Fruit fly (Drosophila melanogaster) whole organism, wandering third instar larva: ENCODE measurements around the gene Ts.

ENCODE experiments used
- Abd-B ChIP-seq: fragments of >200 bp; optimal IDR thresholded peaks from 2 replicates; lab custom pipeline; 2017; ENCODE audit warnings: missing biosample characterization, missing genetic modification characterization
- CG32264 ChIP-seq: fragments of 200-800 bp; sonication (Bioruptor generic); optimal IDR thresholded peaks from 2 replicates; lab custom pipeline; 2016; ENCODE audit warnings: missing biosample characterization, missing genetic modification characterization
- CG9705 ChIP-seq: fragments of 200-800 bp; sonication (Bioruptor generic); optimal IDR thresholded peaks from 2 replicates; lab custom pipeline; 2018; ENCODE audit warnings: missing biosample characterization, mild to moderate bottlenecking, missing genetic modification characterization
- CrebA ChIP-seq: fragments of 200-800 bp; sonication (Bioruptor generic); optimal IDR thresholded peaks from 2 replicates; lab custom pipeline; 2016; ENCODE audit warnings: missing biosample characterization, mild to moderate bottlenecking, missing genetic modification characterization, borderline replicate concordance
- Dfd ChIP-seq: fragments of >200 bp; optimal IDR thresholded peaks from 2 replicates; lab custom pipeline; 2017; ENCODE audit warnings: missing biosample characterization, missing genetic modification characterization
- Dif ChIP-seq: fragments of 200-275, 200-300 bp; sonication (Bioruptor generic); optimal IDR thresholded peaks from 2 replicates; lab custom pipeline; 2018; ENCODE audit warnings: missing biosample characterization, missing genetic modification characterization; ENCODE audit not compliant: partially characterized antibody
- GATAd ChIP-seq: sonication (Bioruptor generic); optimal IDR thresholded peaks from 2 replicates; lab custom pipeline; 2016; ENCODE audit warnings: missing biosample characterization, missing genetic modification characterization
- HLH106 ChIP-seq: fragments of 200-800 bp; optimal IDR thresholded peaks from 3 replicates; lab custom pipeline; 2019; ENCODE audit warnings: missing biosample characterization, mild to moderate bottlenecking, missing genetic modification characterization, moderate library complexity
- Hnf4 ChIP-seq: fragments of 200-800 bp; sonication (Bioruptor generic); optimal IDR thresholded peaks from 2 replicates; lab custom pipeline; 2016; ENCODE audit warnings: missing biosample characterization, mild to moderate bottlenecking, missing genetic modification characterization
- Hr78 ChIP-seq: fragments of >200 bp; optimal IDR thresholded peaks from 2 replicates; lab custom pipeline; 2017; ENCODE audit warnings: missing biosample characterization, missing genetic modification characterization
- Jra ChIP-seq: sonication (Bioruptor generic); optimal IDR thresholded peaks from 2 replicates; lab custom pipeline; 2016; ENCODE audit warnings: missing biosample characterization, missing genetic modification characterization
- Mio ChIP-seq: sonication (Bioruptor generic); optimal IDR thresholded peaks from 2 replicates; lab custom pipeline; 2016; ENCODE audit warnings: missing biosample characterization, missing genetic modification characterization
- Myc ChIP-seq: fragments of >200 bp; optimal IDR thresholded peaks from 2 replicates; lab custom pipeline; 2017
- N ChIP-seq: fragments of >200 bp; optimal IDR thresholded peaks from 2 replicates; lab custom pipeline; 2018; ENCODE audit warnings: missing biosample characterization, missing external identifiers, missing genetic modification characterization
- OdsH ChIP-seq: fragments of 200-800 bp; sonication (Bioruptor generic); optimal IDR thresholded peaks from 2 replicates; lab custom pipeline; 2016; ENCODE audit warnings: missing biosample characterization, mild to moderate bottlenecking, missing genetic modification characterization
- Rel ChIP-seq, 2 experiments: fragments of 200-800 bp; sonication (Bioruptor generic) in 1 of 2; optimal IDR thresholded peaks; 2 replicates in 1 of 2; 3 replicates in 1 of 2; lab custom pipeline; 2016 to 2019; ENCODE audit warnings: mild to moderate bottlenecking in 2 of 2, missing biosample characterization in 2 of 2, missing genetic modification characterization in 2 of 2, moderate library complexity in 1 of 2
- Vsx2 ChIP-seq: fragments of 200-300, 225-300 bp; sonication (Bioruptor generic); optimal IDR thresholded peaks from 2 replicates; lab custom pipeline; 2018; ENCODE audit warnings: missing biosample characterization, missing genetic modification characterization; ENCODE audit not compliant: partially characterized antibody
- br ChIP-seq: fragments of 200-800 bp; sonication (Bioruptor generic); optimal IDR thresholded peaks from 2 replicates; lab custom pipeline; 2016; ENCODE audit warnings: missing biosample characterization, missing genetic modification characterization
- brk ChIP-seq: fragments of 200-800 bp; sonication (Bioruptor generic); optimal IDR thresholded peaks from 2 replicates; lab custom pipeline; 2016; ENCODE audit warnings: missing biosample characterization, mild to moderate bottlenecking, missing genetic modification characterization
- dl ChIP-seq, 2 experiments: fragments of 175-275, 200-275 bp in 1 of 2; fragments of 200-275 bp in 1 of 2; sonication (Bioruptor generic); optimal IDR thresholded peaks; lab custom pipeline; 2018; ENCODE audit warnings: mild to moderate bottlenecking in 2 of 2, missing biosample characterization in 2 of 2, missing genetic modification characterization in 2 of 2, moderate library complexity in 2 of 2; ENCODE audit not compliant: partially characterized antibody in 2 of 2, insufficient read depth in 1 of 2
- dmrt93B ChIP-seq: fragments of 200-800 bp; sonication (Bioruptor generic); optimal IDR thresholded peaks from 2 replicates; lab custom pipeline; 2018; ENCODE audit warnings: missing biosample characterization, mild to moderate bottlenecking, missing genetic modification characterization
- dsf ChIP-seq: sonication (Bioruptor generic); optimal IDR thresholded peaks from 2 replicates; lab custom pipeline; 2016; ENCODE audit warnings: missing biosample characterization, missing genetic modification characterization, borderline replicate concordance
- foxo ChIP-seq, 2 experiments: fragments of 200-800 bp; sonication (Bioruptor generic); optimal IDR thresholded peaks; 2 replicates in 1 of 2; 3 replicates in 1 of 2; lab custom pipeline; 2016 to 2017; ENCODE audit warnings: missing biosample characterization in 2 of 2, missing genetic modification characterization in 2 of 2
- fru ChIP-seq: fragments of 200-800 bp; sonication (Bioruptor generic); optimal IDR thresholded peaks from 3 replicates; lab custom pipeline; 2016; ENCODE audit warnings: missing biosample characterization, mild to moderate bottlenecking, missing genetic modification characterization
- h ChIP-seq: fragments of 200-800 bp; sonication (Bioruptor generic); optimal IDR thresholded peaks from 3 replicates; lab custom pipeline; 2016; ENCODE audit warnings: missing biosample characterization, mild to moderate bottlenecking, missing genetic modification characterization
- lola ChIP-seq: fragments of >200 bp; optimal IDR thresholded peaks from 2 replicates; lab custom pipeline; 2017; ENCODE audit warnings: missing biosample characterization, missing genetic modification characterization
- pan ChIP-seq: fragments of >200 bp; optimal IDR thresholded peaks from 2 replicates; lab custom pipeline; 2017
- psq ChIP-seq: fragments of 200-800 bp; sonication (Bioruptor generic); optimal IDR thresholded peaks from 3 replicates; lab custom pipeline; 2017; ENCODE audit warnings: missing biosample characterization, mild to moderate bottlenecking, missing genetic modification characterization, moderate library complexity
- rgr ChIP-seq: fragments of 200-800 bp; sonication (Bioruptor generic); optimal IDR thresholded peaks from 3 replicates; lab custom pipeline; 2016; ENCODE audit warnings: missing biosample characterization, mild to moderate bottlenecking, missing genetic modification characterization
- sage ChIP-seq: fragments of 200-800 bp; sonication (Bioruptor generic); optimal IDR thresholded peaks from 2 replicates; lab custom pipeline; 2016; ENCODE audit warnings: missing biosample characterization, mild to moderate bottlenecking, missing genetic modification characterization
- sv ChIP-seq: fragments of 200-800 bp; sonication (Bioruptor generic); optimal IDR thresholded peaks from 3 replicates; lab custom pipeline; 2016; ENCODE audit warnings: missing biosample characterization, missing genetic modification characterization
- tai ChIP-seq: sonication (Bioruptor generic); optimal IDR thresholded peaks from 2 replicates; lab custom pipeline; 2016; ENCODE audit warnings: missing biosample characterization, missing genetic modification characterization
- usp ChIP-seq: fragments of >200 bp; optimal IDR thresholded peaks from 2 replicates; lab custom pipeline; 2017; ENCODE audit warnings: missing biosample characterization, missing genetic modification characterization
- woc ChIP-seq: sonication (Bioruptor generic); optimal IDR thresholded peaks from 2 replicates; lab custom pipeline; 2016; ENCODE audit warnings: missing biosample characterization, mild to moderate bottlenecking, missing genetic modification characterization

Gene Ts

DNA sequence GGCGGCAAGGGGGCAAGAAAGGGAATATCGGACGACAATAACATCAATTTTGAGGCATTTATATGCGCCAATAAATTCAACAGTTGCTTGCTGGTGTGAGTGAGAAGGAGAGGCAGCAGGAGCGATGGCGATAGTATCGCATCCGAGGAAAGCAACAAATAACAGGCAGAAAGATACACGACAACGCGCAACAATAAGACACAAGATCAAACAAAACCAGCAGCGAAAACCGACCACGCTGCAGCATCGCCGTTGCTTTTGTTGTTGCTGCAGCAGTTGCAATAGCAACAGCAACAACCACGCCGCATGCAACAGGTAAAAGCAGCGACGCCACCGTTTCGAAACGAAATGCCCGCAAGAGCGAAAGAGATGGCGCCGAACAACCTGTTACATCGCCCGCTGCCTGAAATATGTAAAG lies 31.1 kb upstream of the Ts start:
- TF ChIP-seq Vsx2 (GFP tag; lab: Kevin White, UChicago) (no peak), sv (GFP tag; lab: Kevin White, UChicago) (no peak), psq (GFP tag; lab: Kevin White, UChicago) (no peak), dsf (GFP tag; lab: Kevin White, UChicago) (no peak), Myc (no peak), Hr78 (GFP tag; lab: Kevin White, UChicago) (no peak), Dfd (no peak), sage (GFP tag; lab: Kevin White, UChicago) (no peak), fru (GFP tag; lab: Kevin White, UChicago) (no peak), OdsH (GFP tag; lab: Kevin White, UChicago) (no peak), Hnf4 (GFP tag; lab: Kevin White, UChicago) (no peak), dmrt93B (GFP tag; lab: Kevin White, UChicago) (no peak), CG9705 (GFP tag; lab: Kevin White, UChicago) (no peak), tai (GFP tag; lab: Kevin White, UChicago) (no peak), lola (GFP tag; lab: Kevin White, UChicago) (no peak), Jra (GFP tag; lab: Kevin White, UChicago) (no peak), h (GFP tag; lab: Kevin White, UChicago) (no peak), usp (GFP tag; lab: Kevin White, UChicago) (no peak), Dif (GFP tag; lab: Kevin White, UChicago) (no peak), HLH106 (tag; lab: Kevin White, UChicago) (no peak)

dm6 chr2L:2999609-3000008 lies 30.2 kb upstream of the Ts start:
- TF ChIP-seq GATAd (GFP tag; lab: Kevin White, UChicago) = no peak
- TF ChIP-seq Myc = no peak
- TF ChIP-seq Vsx2 (GFP tag; lab: Kevin White, UChicago) = no peak
- TF ChIP-seq Rel (GFP tag; optimal IDR thresholded peaks at IDR 0.05; lab: Kevin White, UChicago) = no peak
- TF ChIP-seq Rel (tag; optimal IDR thresholded peaks at IDR 0.05; lab: Kevin White, UChicago) = no peak
- TF ChIP-seq pan (lab: Kevin White, UChicago) = no peak
- TF ChIP-seq sage (GFP tag; lab: Kevin White, UChicago) = no peak

DNA sequence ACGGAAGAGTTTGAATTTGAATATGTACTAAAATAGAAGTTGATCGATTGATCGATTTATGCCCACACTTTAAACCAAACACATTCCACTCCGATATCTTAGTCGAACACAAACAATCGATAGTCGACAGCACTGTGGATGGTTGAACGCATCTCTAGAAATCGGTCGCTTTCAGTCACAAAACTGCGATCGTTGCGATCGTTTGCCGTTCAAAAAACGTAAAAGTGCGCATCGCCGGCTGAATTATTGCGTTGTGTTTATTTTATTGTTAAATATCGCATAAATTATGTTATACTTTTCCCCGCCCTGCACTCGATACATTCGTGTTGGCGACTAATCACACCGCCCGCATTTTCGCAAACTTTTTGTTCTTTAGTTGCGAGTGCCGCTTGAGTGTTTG lies 29.7 kb upstream of the Ts start, which contains the start of gene Ccdc85:
Ccdc85 (plus strand) TSS at position 174 of the 400 bp plus-strand sequence.
- peak in 1 of 2 experiments; percentile 50 for TF ChIP-seq foxo (GFP tag; optimal IDR thresholded peaks at IDR 0.05; lab: Kevin White, UChicago)
- TF ChIP-seq Rel (GFP tag; optimal IDR thresholded peaks at IDR 0.05; lab: Kevin White, UChicago) = no peak
- TF ChIP-seq Rel (tag; optimal IDR thresholded peaks at IDR 0.05; lab: Kevin White, UChicago) = peak; percentile 39
- no peak for TF ChIP-seq sv (GFP tag; lab: Kevin White, UChicago)
- no peak for TF ChIP-seq CrebA
- peak; percentile 75 for TF ChIP-seq Dif (GFP tag; lab: Kevin White, UChicago)
- TF ChIP-seq dl (GFP tag; optimal IDR thresholded peaks at IDR 0.05; lab: Kevin White, UChicago; ENCODE audit: insufficient read depth in 1 of 2, partially characterized antibody in 2 of 2) = peak in 1 of 2 experiments; percentile 3
- no peak for TF ChIP-seq Hr78 (GFP tag; lab: Kevin White, UChicago)
- TF ChIP-seq Myc = peak; percentile 40
- peak; percentile 60 for TF ChIP-seq Vsx2 (GFP tag; lab: Kevin White, UChicago)
- TF ChIP-seq h (GFP tag; lab: Kevin White, UChicago) = peak; percentile 6
- no peak for TF ChIP-seq Dfd
- TF ChIP-seq Jra (GFP tag; lab: Kevin White, UChicago) = peak; percentile 28

- TF ChIP-seq dmrt93B (GFP tag; lab: Kevin White, UChicago) = no peak
- no peak for TF ChIP-seq dsf (GFP tag; lab: Kevin White, UChicago)
- no peak for TF ChIP-seq rgr
- no peak for TF ChIP-seq br
- TF ChIP-seq CG32264 (GFP tag; lab: Kevin White, UChicago) = no peak
- TF ChIP-seq N (GFP tag; lab: Kevin White, UChicago) = no peak
- no peak for TF ChIP-seq Mio (GFP tag; lab: Kevin White, UChicago)
- no peak for TF ChIP-seq woc (GFP tag; lab: Kevin White, UChicago)
- TF ChIP-seq HLH106 (tag; lab: Kevin White, UChicago) = no peak
- TF ChIP-seq lola (GFP tag; lab: Kevin White, UChicago) = no peak
- TF ChIP-seq brk (GFP tag; lab: Kevin White, UChicago) = no peak
- TF ChIP-seq Abd-B (GFP tag; lab: Kevin White, UChicago) = no peak
- TF ChIP-seq sage (GFP tag; lab: Kevin White, UChicago) = no peak
- TF ChIP-seq psq (GFP tag; lab: Kevin White, UChicago) = no peak
- TF ChIP-seq fru (GFP tag; lab: Kevin White, UChicago) = no peak
Observed at dm6 chr2L:2993702-2994101, 24.3 kb upstream of the Ts start.
